Fruit fly (Drosophila melanogaster) whole organism, adult: Measurements from ENCODE around the gene Dip-C.

Experiments used
- CG11617 ChIP-seq: fragments of 200-800 bp; sonication (Bioruptor generic); optimal IDR thresholded peaks from 2 replicates; lab custom pipeline; 2017; ENCODE audit warnings: mild to moderate bottlenecking, missing biosample characterization, missing genetic modification reagents, missing genetic modification characterization
- CG12768 ChIP-seq: fragments of 200-800 bp; sonication (Bioruptor generic); optimal IDR thresholded peaks from 2 replicates; lab custom pipeline; 2017; ENCODE audit warnings: missing biosample characterization, missing genetic modification characterization, mild to moderate bottlenecking, moderate library complexity, missing genetic modification reagents
- CG14711 ChIP-seq: fragments of 200-800 bp; sonication (Bioruptor generic); optimal IDR thresholded peaks from 2 replicates; lab custom pipeline; 2018; ENCODE audit warnings: missing biosample characterization, mild to moderate bottlenecking, missing genetic modification characterization, moderate library complexity
- CG1620 ChIP-seq: fragments of 200-800 bp; sonication (Bioruptor generic); optimal IDR thresholded peaks from 2 replicates; lab custom pipeline; 2016; ENCODE audit warnings: missing biosample characterization, missing genetic modification characterization
- CG33017 ChIP-seq: fragments of 200-800 bp; sonication (Bioruptor generic); optimal IDR thresholded peaks from 2 replicates; lab custom pipeline; 2018; ENCODE audit warnings: missing biosample characterization, mild to moderate bottlenecking, missing genetic modification characterization, moderate library complexity
- CG5204 ChIP-seq: fragments of 200-800 bp; sonication (Bioruptor generic); optimal IDR thresholded peaks from 2 replicates; lab custom pipeline; 2016; ENCODE audit warnings: missing biosample characterization, missing genetic modification characterization
- CG7045 ChIP-seq: fragments of 200-800 bp; sonication (Bioruptor generic); optimal IDR thresholded peaks from 2 replicates; lab custom pipeline; 2017; ENCODE audit warnings: missing biosample characterization, mild to moderate bottlenecking, missing genetic modification characterization
- CG7101 ChIP-seq: fragments of 200-800 bp; sonication (Bioruptor generic); optimal IDR thresholded peaks from 2 replicates; lab custom pipeline; 2018; ENCODE audit warnings: missing biosample characterization, mild to moderate bottlenecking, missing genetic modification characterization, moderate library complexity
- Clk ChIP-seq: fragments of 200-800 bp; sonication (Bioruptor generic); optimal IDR thresholded peaks from 2 replicates; lab custom pipeline; 2017; ENCODE audit warnings: missing biosample characterization, missing genetic modification characterization
- Crg-1 ChIP-seq: fragments of 200-800 bp; sonication (Bioruptor generic); optimal IDR thresholded peaks from 2 replicates; lab custom pipeline; 2016; ENCODE audit warnings: missing biosample characterization, missing genetic modification characterization
- Hr96 ChIP-seq: fragments of 200-800 bp; sonication (Bioruptor generic); optimal IDR thresholded peaks from 2 replicates; lab custom pipeline; 2016; ENCODE audit warnings: missing biosample characterization, missing genetic modification characterization
- Mnt ChIP-seq: fragments of 200-800 bp; sonication (Bioruptor generic); optimal IDR thresholded peaks from 2 replicates; lab custom pipeline; 2016; ENCODE audit warnings: missing biosample characterization, mild to moderate bottlenecking, missing genetic modification characterization
- bab1 ChIP-seq: fragments of 200-800 bp; sonication (Bioruptor generic); optimal IDR thresholded peaks from 3 replicates; lab custom pipeline; 2019; ENCODE audit warnings: missing biosample characterization, mild to moderate bottlenecking, missing genetic modification characterization, moderate library complexity
- cic ChIP-seq: fragments of 200-800 bp; sonication (Bioruptor generic); optimal IDR thresholded peaks from 2 replicates; lab custom pipeline; 2017; ENCODE audit warnings: missing biosample characterization, mild to moderate bottlenecking, missing genetic modification characterization, moderate library complexity
- cnc ChIP-seq, 2 experiments: fragments of >200 bp; optimal IDR thresholded peaks; 2 replicates each; lab custom pipeline; 2017
- kay ChIP-seq: fragments of 200-800 bp; sonication (Bioruptor generic); peaks from one replicate; lab custom pipeline; 2016; ENCODE audit warnings: missing biosample characterization, missing genetic modification characterization, borderline replicate concordance
- ovo ChIP-seq: fragments of 200-800 bp; sonication (Bioruptor generic); optimal IDR thresholded peaks from 2 replicates; lab custom pipeline; 2016; ENCODE audit warnings: missing biosample characterization, missing genetic modification characterization
- pad ChIP-seq: fragments of 200-800 bp; sonication (Bioruptor generic); optimal IDR thresholded peaks from 3 replicates; lab custom pipeline; 2017; ENCODE audit warnings: missing biosample characterization, missing genetic modification characterization, mild to moderate bottlenecking, moderate library complexity, missing genetic modification reagents
- tj ChIP-seq: fragments of 200-800 bp; sonication (Bioruptor generic); optimal IDR thresholded peaks from 3 replicates; lab custom pipeline; 2017; ENCODE audit warnings: missing biosample characterization, mild to moderate bottlenecking, missing genetic modification characterization, moderate library complexity
- toe ChIP-seq: fragments of 200-800 bp; sonication (Bioruptor generic); optimal IDR thresholded peaks from 2 replicates; lab custom pipeline; 2016; ENCODE audit warnings: missing biosample characterization, missing genetic modification characterization

The Dip-C gene

DNA sequence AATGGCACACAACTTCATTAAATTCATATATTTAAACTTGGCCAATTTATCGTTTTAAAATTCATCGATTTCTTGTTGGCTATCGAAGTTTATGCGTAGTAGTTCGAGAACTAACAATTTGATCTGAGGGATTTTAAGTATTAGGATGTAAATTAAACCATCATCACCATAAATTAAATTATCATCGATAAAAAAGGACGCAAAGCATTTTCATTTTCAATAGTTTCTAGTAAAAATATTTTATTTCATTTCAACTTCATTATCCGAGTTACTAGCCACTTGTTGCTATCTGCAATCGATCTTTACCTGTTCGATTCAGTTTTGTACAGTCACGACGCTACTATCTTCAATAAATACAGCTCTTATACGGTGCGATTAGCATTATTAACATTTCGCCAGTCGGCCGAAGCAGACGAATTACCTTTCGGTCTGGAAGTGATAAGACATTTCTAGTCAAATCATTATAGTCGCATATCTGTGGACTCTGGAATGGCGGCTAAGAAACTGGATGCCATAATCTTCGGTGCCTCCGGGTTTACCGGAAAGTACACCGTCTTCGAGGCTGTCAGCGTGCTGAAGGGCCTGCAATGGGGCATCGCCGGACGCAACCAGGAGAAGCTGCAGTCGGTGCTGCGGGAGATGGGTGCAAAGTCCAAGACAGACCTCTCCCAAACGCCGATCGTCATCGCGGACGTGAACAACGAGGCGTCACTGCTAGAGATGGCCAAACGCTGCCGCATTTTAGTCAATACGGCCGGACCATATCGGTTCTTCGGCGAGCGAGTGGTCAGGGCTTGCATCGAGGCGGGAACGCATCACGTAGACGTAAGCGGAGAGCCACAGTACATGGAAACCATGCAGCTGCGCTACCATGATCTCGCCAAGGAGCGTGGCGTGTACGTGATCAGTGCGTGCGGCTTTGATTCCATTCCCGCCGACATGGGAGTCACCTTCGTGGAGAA, 7.0 kb downstream of the Dip-C start, which contains the start of gene CG5167:
Gene CG5167 (plus strand): TSS at position 298 of the 962 bp plus-strand sequence.
- TF ChIP-seq CG33017 (tag; lab: Kevin White, UChicago) (peak; percentile 69), ovo (GFP tag; lab: Kevin White, UChicago) (peak; percentile 25), CG5204 (GFP tag; lab: Kevin White, UChicago) (no peak), Clk (GFP tag; lab: Kevin White, UChicago) (no peak), CG1620 (GFP tag; lab: Kevin White, UChicago) (no peak), Crg-1 (GFP tag; lab: Kevin White, UChicago) (no peak), CG12768 (peak; percentile 96), bab1 (peak; percentile 60), Mnt (peak; percentile 33), CG7101 (peak; percentile 59), pad (GFP tag; lab: Kevin White, UChicago) (no peak), cic (peak; percentile 47), CG7045 (GFP tag; lab: Kevin White, UChicago) (peak; percentile 24), kay (no peak), Hr96 (GFP tag; lab: Kevin White, UChicago) (peak; percentile 57), CG11617 (GFP tag; lab: Kevin White, UChicago) (peak; percentile 70), CG14711 (tag; lab: Kevin White, UChicago) (peak; percentile 65), toe (peak; percentile 70), cnc (optimal IDR thresholded peaks at IDR 0.05; lab: Kevin White, UChicago) (peak in 1 of 2 experiments; percentile 79), tj (GFP tag; lab: Kevin White, UChicago) (peak; percentile 28)

- TF ChIP-seq cic = peak; percentile 69
- no peak for TF ChIP-seq Crg-1 (GFP tag; lab: Kevin White, UChicago)
- TF ChIP-seq CG7101 = no peak
Measured at dm6 chr3R:12405928-12406234, 7.7 kb downstream of the Dip-C start, which contains the start of gene Cyp9f2. Gene Cyp9f2 (minus strand): TSS chr3R:12406028.

DNA sequence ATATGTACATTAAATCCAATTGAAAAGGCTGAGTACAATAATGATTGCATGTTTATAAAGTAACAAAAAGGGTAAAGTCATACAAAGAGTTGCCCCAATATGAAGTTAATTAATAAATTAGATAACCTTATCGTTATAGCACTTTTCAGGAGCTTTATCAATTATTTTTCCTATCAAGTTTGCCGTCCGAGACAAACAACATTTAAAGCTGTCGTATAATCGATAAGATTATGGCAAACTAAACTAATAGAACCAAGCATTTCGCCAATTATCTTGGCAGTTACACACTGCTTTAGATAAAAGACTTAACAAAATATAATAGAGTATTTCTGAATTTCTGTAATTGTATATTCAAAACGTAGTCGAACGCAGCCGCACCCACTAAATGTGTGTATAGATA, 8.4 kb downstream of the Dip-C start:
- no peak for TF ChIP-seq Crg-1 (GFP tag; lab: Kevin White, UChicago)
- peak; percentile 77 for TF ChIP-seq kay

dm6 chr3R:12402935-12403334, 10.6 kb downstream of the Dip-C start:
- TF ChIP-seq CG12768 = peak; percentile 98
- peak; percentile 96 for TF ChIP-seq toe
- peak; percentile 96 for TF ChIP-seq CG14711 (tag; lab: Kevin White, UChicago)
- TF ChIP-seq CG7101 = peak; percentile 99
- peak; percentile 97 for TF ChIP-seq CG11617 (GFP tag; lab: Kevin White, UChicago)
- TF ChIP-seq bab1 = peak; percentile 98
- peak; percentile 95 for TF ChIP-seq Clk (GFP tag; lab: Kevin White, UChicago)
- peak; percentile 79 for TF ChIP-seq tj (GFP tag; lab: Kevin White, UChicago)
- peak; percentile 96 for TF ChIP-seq Hr96 (GFP tag; lab: Kevin White, UChicago)
- TF ChIP-seq pad (GFP tag; lab: Kevin White, UChicago) = peak; percentile 87
- TF ChIP-seq CG5204 (GFP tag; lab: Kevin White, UChicago) = peak; percentile 96
- peak; percentile 99 for TF ChIP-seq kay
- no peak for TF ChIP-seq cnc (optimal IDR thresholded peaks at IDR 0.05; lab: Kevin White, UChicago)
- TF ChIP-seq Crg-1 (GFP tag; lab: Kevin White, UChicago) = peak; percentile 85
- TF ChIP-seq CG7045 (GFP tag; lab: Kevin White, UChicago) = peak; percentile 100
- TF ChIP-seq cic = peak; percentile 88
- TF ChIP-seq Mnt = peak; percentile 91
- TF ChIP-seq ovo (GFP tag; lab: Kevin White, UChicago) = peak; percentile 86
- peak; percentile 99 for TF ChIP-seq CG33017 (tag; lab: Kevin White, UChicago)
- peak; percentile 86 for TF ChIP-seq CG1620 (GFP tag; lab: Kevin White, UChicago)

DNA sequence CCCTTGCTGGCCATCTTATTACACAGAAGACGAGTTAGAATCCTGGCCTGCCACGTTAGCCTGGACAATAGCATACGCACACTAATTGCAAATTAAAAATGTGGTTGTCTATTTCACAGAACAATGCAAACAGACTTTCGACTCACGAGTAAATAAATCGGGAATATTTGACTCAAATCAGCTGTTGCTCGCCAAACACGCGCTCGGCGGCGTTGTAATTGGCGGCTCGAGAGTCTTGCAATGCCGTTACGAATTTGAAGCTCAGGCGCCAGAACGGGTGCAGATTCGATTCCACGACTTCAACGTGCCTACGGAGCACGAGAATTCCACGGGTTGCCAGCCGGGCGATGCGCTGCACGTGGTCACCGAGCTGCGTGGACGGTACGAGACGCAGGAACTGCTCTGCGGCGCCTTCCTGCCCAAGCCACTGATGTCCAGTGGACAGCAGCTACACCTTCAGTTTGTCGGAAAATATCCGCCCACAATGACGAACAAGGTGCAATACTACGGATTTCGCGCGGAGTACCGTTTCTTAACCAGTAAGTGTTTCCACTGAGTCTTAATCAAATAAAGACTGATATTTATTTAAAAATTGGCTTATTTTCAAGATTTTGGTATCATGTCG, 11.8 kb downstream of the Dip-C start, which contains the start of gene DNAlig3:
Gene DNAlig3 (minus strand): TSS at position 168 of the 625 bp plus-strand sequence.
- no peak for TF ChIP-seq tj (GFP tag; lab: Kevin White, UChicago)
- no peak for TF ChIP-seq Clk (GFP tag; lab: Kevin White, UChicago)
- no peak for TF ChIP-seq pad (GFP tag; lab: Kevin White, UChicago)
- no peak for TF ChIP-seq toe
- no peak for TF ChIP-seq cnc (optimal IDR thresholded peaks at IDR 0.05; lab: Kevin White, UChicago)
- TF ChIP-seq CG7045 (GFP tag; lab: Kevin White, UChicago) = peak; percentile 46
- peak; percentile 26 for TF ChIP-seq CG11617 (GFP tag; lab: Kevin White, UChicago)
- TF ChIP-seq kay = no peak
- peak; percentile 6 for TF ChIP-seq CG33017 (tag; lab: Kevin White, UChicago)
- TF ChIP-seq bab1 = peak; percentile 10
- TF ChIP-seq CG7101 = peak; percentile 15
- no peak for TF ChIP-seq CG5204 (GFP tag; lab: Kevin White, UChicago)
- TF ChIP-seq cic = peak; percentile 30
- TF ChIP-seq Mnt = peak; percentile 32
- peak; percentile 44 for TF ChIP-seq CG12768
- TF ChIP-seq CG1620 (GFP tag; lab: Kevin White, UChicago) = no peak
- peak; percentile 5 for TF ChIP-seq CG14711 (tag; lab: Kevin White, UChicago)
- no peak for TF ChIP-seq Hr96 (GFP tag; lab: Kevin White, UChicago)
- TF ChIP-seq ovo (GFP tag; lab: Kevin White, UChicago) = no peak
- no peak for TF ChIP-seq Crg-1 (GFP tag; lab: Kevin White, UChicago)
